Worm (Caenorhabditis elegans): ENCODE measurements around the gene gln-6.

- TF ChIP-seq him-1 (tag; optimal IDR thresholded peaks at IDR 0.05) (no peak), dao-5 (tag; optimal IDR thresholded peaks at IDR 0.05) (no peak), W03F9.2 (tag; optimal IDR thresholded peaks at IDR 0.05) (peak; percentile 41)
Measured at ce11 chrIV:9756647-9757424, 16.1 kb upstream of the gln-6 start.
